Worm (Caenorhabditis elegans): Measurements from ENCODE around the gene F57B7.2.

DNA sequence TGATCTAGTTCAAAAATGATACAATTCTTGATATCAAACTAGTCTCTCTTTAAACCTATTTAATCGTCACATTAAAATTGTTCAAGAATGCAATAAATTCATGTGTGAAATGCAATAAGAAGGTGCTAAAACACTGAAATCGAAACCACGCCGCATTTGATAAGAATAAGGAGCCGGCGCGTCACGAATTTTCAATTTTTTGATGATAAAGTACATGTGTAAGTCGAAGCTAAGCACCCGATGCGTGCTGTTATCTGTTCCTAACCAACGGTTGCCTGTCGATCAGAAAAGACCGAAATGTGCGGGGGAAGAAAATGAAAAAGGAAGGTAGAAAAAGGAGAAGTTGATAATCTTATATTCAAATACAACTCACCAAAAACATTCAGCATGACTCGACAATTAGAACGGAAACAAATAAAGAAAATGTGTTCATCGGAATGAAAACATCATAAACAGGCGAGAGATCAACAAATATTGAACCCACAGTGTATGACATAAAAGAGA lies 26.9 kb upstream of the F57B7.2 start, which contains the start of gene aat-6:
- no peak for TF ChIP-seq ztf-11 (tag; optimal IDR thresholded peaks at IDR 0.05)
- TF ChIP-seq ceh-39 (tag; optimal IDR thresholded peaks at IDR 0.05): no peak
- no peak for TF ChIP-seq elt-3 (tag; optimal IDR thresholded peaks at IDR 0.05)
- TF ChIP-seq drap-1 (GFP tag; optimal IDR thresholded peaks at IDR 0.05): no peak
- TF ChIP-seq unc-39 (tag; optimal IDR thresholded peaks at IDR 0.05): no peak

Data from whole organism, mixed stage, embryonic.